Fruit fly (Drosophila melanogaster) S2 (cell line): ENCODE results near the gene CG31740.

Experiments
- CG8478 ChIP-seq: fragments of >200 bp; optimal IDR thresholded peaks from 2 replicates; lab custom pipeline; 2018
- CTCF ChIP-seq, 2 experiments: fragments of >200 bp; optimal IDR thresholded peaks; 2 replicates each; lab custom pipeline; 2018

The CG31740 gene

DNA sequence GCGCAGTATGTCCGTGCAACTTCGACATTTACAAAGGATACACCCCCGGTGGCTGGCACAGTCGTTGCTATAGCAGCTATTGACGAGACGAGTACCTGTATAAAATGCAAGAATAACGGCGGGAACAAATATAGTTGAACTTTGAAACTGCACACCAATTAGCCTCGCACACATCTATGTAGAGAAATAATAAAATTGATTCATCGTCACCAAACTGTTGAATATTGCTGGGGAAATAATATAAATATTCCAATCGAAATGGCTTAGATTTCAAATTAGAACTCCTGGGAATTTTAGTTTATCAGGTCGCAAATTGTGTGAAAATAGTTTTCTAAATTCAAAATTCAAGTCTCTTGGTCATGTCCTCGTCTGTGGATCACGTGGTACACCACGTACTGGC lies 1.1 kb upstream of the CG31740 start, which contains the start of the genes CG42634 and CG42635:
TSS of gene CG42634 (plus strand) at position 301 of the 400 bp plus-strand sequence.
TSS of gene CG42635 (plus strand) at position 301 of the 400 bp plus-strand sequence.
- TF ChIP-seq CTCF (optimal IDR thresholded peaks at IDR 0.05; lab: Kevin White, UChicago) (no peak), CG8478 (lab: Kevin White, UChicago) (no peak)

DNA sequence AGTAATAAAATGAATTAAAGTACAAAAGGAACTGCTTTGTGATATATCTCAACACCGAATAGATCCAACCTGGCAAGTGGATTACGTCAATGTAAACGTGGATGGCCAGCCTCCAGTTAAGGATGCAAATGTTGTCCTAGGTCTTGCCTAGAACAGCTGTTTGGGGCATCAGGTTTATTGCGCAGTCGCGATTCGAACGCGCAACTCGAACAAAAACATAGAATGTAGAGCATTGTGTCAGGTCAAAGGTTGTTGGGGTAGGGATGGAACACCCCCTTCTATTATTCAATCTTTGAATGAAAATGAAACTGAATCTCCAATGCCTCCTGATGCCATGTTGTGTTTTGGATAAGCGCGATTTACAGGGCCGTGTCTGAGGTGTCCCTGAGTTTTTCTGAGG lies 919 bp downstream of the CG31740 start:
- TF ChIP-seq CG8478 (lab: Kevin White, UChicago) (no peak), CTCF (optimal IDR thresholded peaks at IDR 0.05; lab: Kevin White, UChicago) (no peak)

DNA sequence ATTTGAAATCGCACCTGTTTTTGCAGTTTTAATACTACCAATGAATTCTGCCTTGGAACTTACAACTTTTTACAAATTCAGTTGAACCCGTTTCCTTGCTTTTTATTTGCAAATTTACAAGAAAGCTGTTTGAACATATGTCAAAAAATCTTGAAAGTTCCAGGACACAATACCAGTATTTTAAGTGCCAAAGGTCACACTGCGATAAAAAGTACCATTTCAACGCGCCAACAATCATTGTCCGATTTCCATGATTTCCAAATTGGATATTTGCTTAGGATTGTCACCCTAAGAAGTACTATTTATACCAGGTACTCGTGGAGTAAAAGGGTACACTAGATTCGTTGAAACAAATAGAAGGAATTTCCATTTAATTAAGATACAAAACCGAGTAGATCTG lies 2.6 kb downstream of the CG31740 start, which contains the start of gene elfless:
TSS of gene elfless (minus strand) at position 101 of the 400 bp plus-strand sequence.
- TF ChIP-seq CTCF (optimal IDR thresholded peaks at IDR 0.05; lab: Kevin White, UChicago): no peak
- TF ChIP-seq CG8478 (lab: Kevin White, UChicago): no peak

DNA sequence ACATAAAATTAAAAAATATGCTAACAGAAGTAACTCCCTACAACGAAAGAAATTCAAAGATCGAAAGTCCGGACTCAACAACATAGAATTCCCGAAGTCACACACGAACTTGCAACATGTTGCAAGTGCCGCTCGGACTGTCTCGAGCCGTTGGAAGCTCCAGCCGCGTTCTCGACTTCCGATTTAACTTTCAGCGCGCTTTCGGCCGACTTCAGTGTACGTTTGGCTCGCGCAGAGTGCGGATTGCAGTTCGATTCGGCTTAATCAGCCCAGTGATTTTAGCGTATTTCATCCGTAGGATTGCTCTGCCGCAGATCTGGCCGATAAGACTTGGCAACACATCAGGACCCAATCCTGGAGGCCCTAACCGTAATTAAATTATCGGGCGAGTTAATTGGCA lies 3.4 kb downstream of the CG31740 start, which contains the start of gene rdo:
TSS of gene rdo (plus strand) at position 213 of the 400 bp plus-strand sequence.
- TF ChIP-seq CG8478 (lab: Kevin White, UChicago): no peak
- no peak for TF ChIP-seq CTCF (optimal IDR thresholded peaks at IDR 0.05; lab: Kevin White, UChicago)

DNA sequence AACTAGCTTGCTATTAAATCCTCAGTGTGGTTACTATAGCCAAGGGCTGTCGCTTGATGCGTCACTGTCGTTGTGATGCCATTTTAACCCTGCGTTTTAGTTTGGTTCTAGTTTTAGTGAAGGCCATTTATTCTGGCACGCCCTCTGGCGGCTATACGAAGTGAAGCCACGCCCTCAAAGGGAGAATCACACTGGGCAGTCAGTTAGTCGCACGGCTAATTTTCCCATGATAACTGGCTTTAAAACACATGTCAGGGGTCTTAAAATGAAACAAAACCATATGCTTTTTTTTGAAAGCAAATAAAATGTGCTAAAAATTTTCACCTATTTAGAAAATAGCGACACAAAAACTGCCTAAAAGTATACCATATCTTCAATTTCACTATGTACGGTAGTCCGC lies 24.0 kb downstream of the CG31740 start:
- TF ChIP-seq CG8478 (lab: Kevin White, UChicago): no peak
- peak; percentile 79 to 80 for TF ChIP-seq CTCF (optimal IDR thresholded peaks at IDR 0.05; lab: Kevin White, UChicago)
